In genomic region chrIV:13098652-13099051, ce11 we compare ENCODE assay signal across 5 worm cellular contexts.
A peak's percentile ranks its signal among the peaks of the same experiment; 100 is the strongest.
TF ChIP-seq lines count a peak whose summit lies in the region.

TSS of gene dli-1 (minus strand) at chrIV:13098792.
TSS of gene tin-9.2 (plus strand) at chrIV:13098995.
TSS of gene exos-4.1 (plus strand) at chrIV:13098999.

TF ChIP-seq in whole organism, L1 larva, 84 proteins besides CTCF, POLR2A, EP300 and RAD21 (continues in another document):
- TF ChIP-seq nhr-85 (tag; lab: Kevin White, UChicago) (peak; percentile 83), snpc-4 (tag; optimal IDR thresholded peaks at IDR 0.05; lab: Kevin White, UChicago) (peak; percentile 57), lir-3 (tag; optimal IDR thresholded peaks at IDR 0.05; lab: Kevin White, UChicago; ENCODE audit: poor library complexity) (peak; percentile 46), pqm-1 (tag; optimal IDR thresholded peaks at IDR 0.05; lab: Kevin White, UChicago) (no peak), mdl-1 (tag; optimal IDR thresholded peaks at IDR 0.05; lab: Kevin White, UChicago) (peak in 1 of 2 experiments; percentile 49), snu-23 (GFP tag; optimal IDR thresholded peaks at IDR 0.05; lab: Kevin White, UChicago) (peak; percentile 86), nhr-47 (tag; optimal IDR thresholded peaks at IDR 0.05; lab: Kevin White, UChicago) (peak; percentile 85), blmp-1 (tag; optimal IDR thresholded peaks at IDR 0.05; lab: Kevin White, UChicago) (peak; percentile 62), jun-1 (tag; optimal IDR thresholded peaks at IDR 0.05; lab: Kevin White, UChicago) (peak; percentile 14), C34B4.2 (tag; optimal IDR thresholded peaks at IDR 0.05; lab: Kevin White, UChicago) (no peak), C16A3.4 (tag; optimal IDR thresholded peaks at IDR 0.05; lab: Kevin White, UChicago) (peak; percentile 53), irx-1 (tag; optimal IDR thresholded peaks at IDR 0.05; lab: Kevin White, UChicago) (peak; percentile 51), ceh-82 (tag; optimal IDR thresholded peaks at IDR 0.05; lab: Kevin White, UChicago) (peak; percentile 41 to 62 (median 62)), efl-3 (GFP tag; optimal IDR thresholded peaks at IDR 0.05; lab: Kevin White, UChicago) (no peak), C04F5.9 (tag; optimal IDR thresholded peaks at IDR 0.05; lab: Kevin White, UChicago) (peak; percentile 50), nhr-76 (tag; optimal IDR thresholded peaks at IDR 0.05; lab: Kevin White, UChicago) (no peak), unc-62 (GFP tag; optimal IDR thresholded peaks at IDR 0.05; lab: Kevin White, UChicago) (no peak), swsn-7 (tag; optimal IDR thresholded peaks at IDR 0.05; lab: Kevin White, UChicago) (peak; percentile 74)

TF ChIP-seq in whole organism, L3 larva, 47 proteins besides CTCF, POLR2A, EP300 and RAD21 (continues in another document):
- no peak for TF ChIP-seq fos-1 (tag; optimal IDR thresholded peaks at IDR 0.05; lab: Kevin White, UChicago)
- TF ChIP-seq nfya-1 (tag; optimal IDR thresholded peaks at IDR 0.05; lab: Kevin White, UChicago; ENCODE audit: insufficient read depth), result peak; percentile 77
- peak; percentile 58 for TF ChIP-seq hmg-11 (tag; optimal IDR thresholded peaks at IDR 0.05; lab: Kevin White, UChicago)
- TF ChIP-seq egl-27 (tag; optimal IDR thresholded peaks at IDR 0.05; lab: Kevin White, UChicago), result no peak
- TF ChIP-seq lin-15B (tag; optimal IDR thresholded peaks at IDR 0.05; lab: Kevin White, UChicago), result peak; percentile 83
- no peak for TF ChIP-seq mml-1 (tag; optimal IDR thresholded peaks at IDR 0.05; lab: Kevin White, UChicago)
- peak; percentile 65 for TF ChIP-seq nhr-23 (tag; optimal IDR thresholded peaks at IDR 0.05; lab: Kevin White, UChicago)
- no peak for TF ChIP-seq eor-1 (tag; optimal IDR thresholded peaks at IDR 0.05; lab: Kevin White, UChicago)
- no peak for TF ChIP-seq nhr-237 (tag; optimal IDR thresholded peaks at IDR 0.05; lab: Kevin White, UChicago)
- TF ChIP-seq nhr-76 (tag; optimal IDR thresholded peaks at IDR 0.05; lab: Kevin White, UChicago), result no peak
- TF ChIP-seq ceh-28 (tag; optimal IDR thresholded peaks at IDR 0.05; lab: Kevin White, UChicago), result peak; percentile 54
- TF ChIP-seq nhr-25 (tag; optimal IDR thresholded peaks at IDR 0.05; lab: Kevin White, UChicago), result peak; percentile 35
- TF ChIP-seq pha-4 (tag; optimal IDR thresholded peaks at IDR 0.05; lab: Kevin White, UChicago), result peak; percentile 69
- no peak for TF ChIP-seq ama-1 (optimal IDR thresholded peaks at IDR 0.05; lab: Kevin White, UChicago)
- peak; percentile 3 for TF ChIP-seq jun-1 (tag; optimal IDR thresholded peaks at IDR 0.05; lab: Kevin White, UChicago)
- TF ChIP-seq pqm-1 (tag; optimal IDR thresholded peaks at IDR 0.05; lab: Kevin White, UChicago), result peak; percentile 14
- TF ChIP-seq skn-1 (tag; optimal IDR thresholded peaks at IDR 0.05; lab: Kevin White, UChicago), result peak; percentile 54
- peak; percentile 58 for TF ChIP-seq R02D3.7 (tag; optimal IDR thresholded peaks at IDR 0.05; lab: Kevin White, UChicago)
- peak; percentile 77 for TF ChIP-seq egl-5 (tag; optimal IDR thresholded peaks at IDR 0.05; lab: Kevin White, UChicago)

TF ChIP-seq in whole organism, early embryonic, 17 proteins besides CTCF, POLR2A, EP300 and RAD21:
- TF ChIP-seq F13C5.2 (tag; optimal IDR thresholded peaks at IDR 0.05; lab: Kevin White, UChicago) (peak; percentile 41), scrt-1 (GFP tag; IDR thresholded peaks at IDR 0.05; lab: Robert Waterston, UW) (no peak), flt-1 (GFP tag; IDR thresholded peaks at IDR 0.05; lab: Robert Waterston, UW) (no peak), hnd-1 (tag; optimal IDR thresholded peaks at IDR 0.05; lab: Kevin White, UChicago) (no peak), sea-1 (GFP tag; conservative IDR thresholded peaks at IDR 0.05; lab: Robert Waterston, UW) (no peak), tra-4 (tag; optimal IDR thresholded peaks at IDR 0.05; lab: Kevin White, UChicago) (no peak)

TF ChIP-seq in whole organism, midembryonic, 9 proteins besides CTCF, POLR2A, EP300 and RAD21:
- TF ChIP-seq klf-2 (GFP tag; conservative IDR thresholded peaks at IDR 0.05; lab: Robert Waterston, UW) (no peak), ztf-29 (GFP tag; IDR thresholded peaks at IDR 0.05; lab: Robert Waterston, UW) (no peak), med-1 (GFP tag; optimal IDR thresholded peaks at IDR 0.05; lab: Kevin White, UChicago; ENCODE audit: insufficient read depth) (no peak), ztf-23 (GFP tag; IDR thresholded peaks at IDR 0.05; lab: Robert Waterston, UW) (no peak), T22C8.4 (GFP tag; IDR thresholded peaks at IDR 0.05; lab: Robert Waterston, UW) (no peak), tab-1 (GFP tag; IDR thresholded peaks at IDR 0.05; lab: Robert Waterston, UW) (no peak), ref-1 (GFP tag; conservative IDR thresholded peaks at IDR 0.05; lab: Robert Waterston, UW) (no peak), cog-1 (tag; optimal IDR thresholded peaks at IDR 0.05; lab: Kevin White, UChicago) (peak; percentile 42), flt-1 (GFP tag; IDR thresholded peaks at IDR 0.05; lab: Robert Waterston, UW) (no peak)

TF ChIP-seq in whole organism, young adult, 124 proteins besides CTCF, POLR2A, EP300 and RAD21 (continues in another document):
- TF ChIP-seq bed-1 (GFP tag; IDR thresholded peaks at IDR 0.05; lab: Robert Waterston, UW), result no peak
- peak; percentile 84 for TF ChIP-seq F23B12.7 (tag; optimal IDR thresholded peaks at IDR 0.05; lab: Kevin White, UChicago; ENCODE audit: insufficient read depth)
- TF ChIP-seq D2030.7 (GFP tag; IDR thresholded peaks at IDR 0.05; lab: Robert Waterston, UW), result peak; percentile 52
- no peak for TF ChIP-seq F55B11.4 (tag; optimal IDR thresholded peaks at IDR 0.05; lab: Kevin White, UChicago; ENCODE audit: borderline replicate concordance, insufficient read depth)
- peak in 1 of 3 experiments; percentile 25 for TF ChIP-seq lin-35 (GFP tag; optimal IDR thresholded peaks at IDR 0.05; lab: Kevin White, UChicago)
- 0 out of 2 replicates have a peak, but pooled peaks have one; percentile 4 for TF ChIP-seq madf-8 (GFP tag; conservative IDR thresholded peaks at IDR 0.05; lab: Robert Waterston, UW)
- TF ChIP-seq rcor-1 (GFP tag; IDR thresholded peaks at IDR 0.05; lab: Robert Waterston, UW), result peak; percentile 41; the same call in 1 of the 2 replicates
- TF ChIP-seq snpc-4 (GFP tag; optimal IDR thresholded peaks at IDR 0.05; lab: Kevin White, UChicago), result peak; percentile 46
- TF ChIP-seq snpc-4 (tag; optimal IDR thresholded peaks at IDR 0.05; lab: Kevin White, UChicago), result peak in 3 of 4 experiments; percentile 4 to 73 (median 68)
- TF ChIP-seq ceh-100 (GFP tag; IDR thresholded peaks at IDR 0.05; lab: Robert Waterston, UW), result peak; percentile 42; the same call in 1 of the 2 replicates
- TF ChIP-seq let-607 (tag; optimal IDR thresholded peaks at IDR 0.05; lab: Kevin White, UChicago), result no peak
- peak; percentile 38; the same call in 1 of the 2 replicates for TF ChIP-seq pbrm-1 (GFP tag; IDR thresholded peaks at IDR 0.05; lab: Robert Waterston, UW)
- no peak for TF ChIP-seq athp-1 (tag; optimal IDR thresholded peaks at IDR 0.05; lab: Kevin White, UChicago)
- TF ChIP-seq pha-4 (tag; optimal IDR thresholded peaks at IDR 0.05; lab: Kevin White, UChicago), result no peak
- no peak for TF ChIP-seq somi-1 (GFP tag; optimal IDR thresholded peaks at IDR 0.05; lab: Kevin White, UChicago)
- no peak for TF ChIP-seq cebp-1 (GFP tag; IDR thresholded peaks at IDR 0.05; lab: Robert Waterston, UW)
- peak; percentile 77 for TF ChIP-seq cebp-1 (tag; optimal IDR thresholded peaks at IDR 0.05; lab: Kevin White, UChicago)
- peak; percentile 30; the same call in 1 of the 2 replicates for TF ChIP-seq ceh-91 (GFP tag; IDR thresholded peaks at IDR 0.05; lab: Robert Waterston, UW)
- TF ChIP-seq tbp1 (GFP tag; optimal IDR thresholded peaks at IDR 0.05; lab: Kevin White, UChicago), result peak; percentile 44
- peak; percentile 61 for TF ChIP-seq lsl-1 (GFP tag; optimal IDR thresholded peaks at IDR 0.05; lab: Kevin White, UChicago)
- TF ChIP-seq snpc-3.4 (tag; optimal IDR thresholded peaks at IDR 0.05; lab: Kevin White, UChicago), result peak; percentile 6
- peak; percentile 29; the same call in 1 of the 2 replicates for TF ChIP-seq attf-3 (GFP tag; conservative IDR thresholded peaks at IDR 0.05; lab: Robert Waterston, UW)
- no peak for TF ChIP-seq chd-7 (tag; optimal IDR thresholded peaks at IDR 0.05; lab: Kevin White, UChicago)
- TF ChIP-seq lin-54 (GFP tag; optimal IDR thresholded peaks at IDR 0.05; lab: Kevin White, UChicago), result peak; percentile 71
- TF ChIP-seq hrde-1 (tag; optimal IDR thresholded peaks at IDR 0.05; lab: Kevin White, UChicago; ENCODE audit: borderline replicate concordance), result no peak
- TF ChIP-seq F22D6.2 (tag; optimal IDR thresholded peaks at IDR 0.05; lab: Kevin White, UChicago), result no peak
- TF ChIP-seq F33H1.4 (GFP tag; IDR thresholded peaks at IDR 0.05; lab: Robert Waterston, UW), result peak; percentile 75
- TF ChIP-seq sdz-38 (tag; optimal IDR thresholded peaks at IDR 0.05; lab: Kevin White, UChicago), result no peak
- TF ChIP-seq K11D2.4 (GFP tag; IDR thresholded peaks at IDR 0.05; lab: Robert Waterston, UW), result 0 out of 2 replicates have a peak, but pooled peaks have one; percentile 11
- TF ChIP-seq snpc-1.1 (tag; optimal IDR thresholded peaks at IDR 0.05; lab: Kevin White, UChicago; ENCODE audit: insufficient read depth), result no peak
- TF ChIP-seq F49E8.2 (tag; optimal IDR thresholded peaks at IDR 0.05; lab: Kevin White, UChicago; ENCODE audit: insufficient read depth), result peak; percentile 43
- no peak for TF ChIP-seq sea-2 (GFP tag; IDR thresholded peaks at IDR 0.05; lab: Robert Waterston, UW)
- TF ChIP-seq dox-1 (GFP tag; IDR thresholded peaks at IDR 0.05; lab: Robert Waterston, UW), result peak; percentile 77
- TF ChIP-seq madf-6 (GFP tag; IDR thresholded peaks at IDR 0.05; lab: Robert Waterston, UW), result peak; percentile 70
- no peak for TF ChIP-seq lin-26 (GFP tag; IDR thresholded peaks at IDR 0.05; lab: Robert Waterston, UW)
- peak; percentile 77 for TF ChIP-seq mcd-1 (GFP tag; IDR thresholded peaks at IDR 0.05; lab: Robert Waterston, UW)
- TF ChIP-seq nhr-179 (tag; optimal IDR thresholded peaks at IDR 0.05; lab: Kevin White, UChicago), result no peak
- peak; percentile 80 for TF ChIP-seq attf-5 (GFP tag; optimal IDR thresholded peaks at IDR 0.05; lab: Kevin White, UChicago)
- peak; percentile 58 for TF ChIP-seq dpl-1 (GFP tag; optimal IDR thresholded peaks at IDR 0.05; lab: Kevin White, UChicago)
- TF ChIP-seq F39B2.1 (GFP tag; IDR thresholded peaks at IDR 0.05; lab: Robert Waterston, UW), result no peak
- TF ChIP-seq F37B4.10 (GFP tag; IDR thresholded peaks at IDR 0.05; lab: Robert Waterston, UW), result no peak
- no peak for TF ChIP-seq F52B5.7 (tag; optimal IDR thresholded peaks at IDR 0.05; lab: Kevin White, UChicago)
- peak; percentile 98 for TF ChIP-seq hmg-1.2 (GFP tag; IDR thresholded peaks at IDR 0.05; lab: Robert Waterston, UW)
- TF ChIP-seq efl-1 (GFP tag; optimal IDR thresholded peaks at IDR 0.05; lab: Kevin White, UChicago), result peak; percentile 39
- TF ChIP-seq ceh-58 (GFP tag; IDR thresholded peaks at IDR 0.05; lab: Robert Waterston, UW), result no peak

Comparison
In these comparisons a context has a peak if more than half of its experiments do, and no peak if none do; other contexts are left out.
1. Of the 8 proteins assayed by ChIP-seq in both whole organism, young adult and whole organism, L1 larva: peak only in whole organism, young adult: none; only in whole organism, L1 larva: ama-1 and nhr-90; in both: dpl-1, efl-1 and snpc-4; in neither: 2; mixed calls (peak in some experiments, not most) for 1.